Fruit fly (Drosophila melanogaster) whole organism, wandering third instar larva: Measurements from ENCODE around the gene NaPi-III.

Experiments
- Abd-B ChIP-seq: fragments of >200 bp; optimal IDR thresholded peaks from 2 replicates; lab custom pipeline; 2017; ENCODE audit warnings: missing biosample characterization, missing genetic modification characterization
- CG9705 ChIP-seq: fragments of 200-800 bp; sonication (Bioruptor generic); optimal IDR thresholded peaks from 2 replicates; lab custom pipeline; 2018; ENCODE audit warnings: missing biosample characterization, mild to moderate bottlenecking, missing genetic modification characterization
- Dif ChIP-seq: fragments of 200-275, 200-300 bp; sonication (Bioruptor generic); optimal IDR thresholded peaks from 2 replicates; lab custom pipeline; 2018; ENCODE audit warnings: missing biosample characterization, missing genetic modification characterization; ENCODE audit not compliant: partially characterized antibody
- Hnf4 ChIP-seq: fragments of 200-800 bp; sonication (Bioruptor generic); optimal IDR thresholded peaks from 2 replicates; lab custom pipeline; 2016; ENCODE audit warnings: missing biosample characterization, mild to moderate bottlenecking, missing genetic modification characterization
- OdsH ChIP-seq: fragments of 200-800 bp; sonication (Bioruptor generic); optimal IDR thresholded peaks from 2 replicates; lab custom pipeline; 2016; ENCODE audit warnings: missing biosample characterization, mild to moderate bottlenecking, missing genetic modification characterization
- dl ChIP-seq, 2 experiments: fragments of 175-275, 200-275 bp in 1 of 2; fragments of 200-275 bp in 1 of 2; sonication (Bioruptor generic); optimal IDR thresholded peaks; lab custom pipeline; 2018; ENCODE audit warnings: mild to moderate bottlenecking in 2 of 2, missing biosample characterization in 2 of 2, missing genetic modification characterization in 2 of 2, moderate library complexity in 2 of 2; ENCODE audit not compliant: partially characterized antibody in 2 of 2, insufficient read depth in 1 of 2
- dmrt93B ChIP-seq: fragments of 200-800 bp; sonication (Bioruptor generic); optimal IDR thresholded peaks from 2 replicates; lab custom pipeline; 2018; ENCODE audit warnings: missing biosample characterization, mild to moderate bottlenecking, missing genetic modification characterization
- fru ChIP-seq: fragments of 200-800 bp; sonication (Bioruptor generic); optimal IDR thresholded peaks from 3 replicates; lab custom pipeline; 2016; ENCODE audit warnings: missing biosample characterization, mild to moderate bottlenecking, missing genetic modification characterization
- lola ChIP-seq: fragments of >200 bp; optimal IDR thresholded peaks from 2 replicates; lab custom pipeline; 2017; ENCODE audit warnings: missing biosample characterization, missing genetic modification characterization
- psq ChIP-seq: fragments of 200-800 bp; sonication (Bioruptor generic); optimal IDR thresholded peaks from 3 replicates; lab custom pipeline; 2017; ENCODE audit warnings: missing biosample characterization, mild to moderate bottlenecking, missing genetic modification characterization, moderate library complexity
- usp ChIP-seq: fragments of >200 bp; optimal IDR thresholded peaks from 2 replicates; lab custom pipeline; 2017; ENCODE audit warnings: missing biosample characterization, missing genetic modification characterization
- woc ChIP-seq: sonication (Bioruptor generic); optimal IDR thresholded peaks from 2 replicates; lab custom pipeline; 2016; ENCODE audit warnings: missing biosample characterization, mild to moderate bottlenecking, missing genetic modification characterization

DNA sequence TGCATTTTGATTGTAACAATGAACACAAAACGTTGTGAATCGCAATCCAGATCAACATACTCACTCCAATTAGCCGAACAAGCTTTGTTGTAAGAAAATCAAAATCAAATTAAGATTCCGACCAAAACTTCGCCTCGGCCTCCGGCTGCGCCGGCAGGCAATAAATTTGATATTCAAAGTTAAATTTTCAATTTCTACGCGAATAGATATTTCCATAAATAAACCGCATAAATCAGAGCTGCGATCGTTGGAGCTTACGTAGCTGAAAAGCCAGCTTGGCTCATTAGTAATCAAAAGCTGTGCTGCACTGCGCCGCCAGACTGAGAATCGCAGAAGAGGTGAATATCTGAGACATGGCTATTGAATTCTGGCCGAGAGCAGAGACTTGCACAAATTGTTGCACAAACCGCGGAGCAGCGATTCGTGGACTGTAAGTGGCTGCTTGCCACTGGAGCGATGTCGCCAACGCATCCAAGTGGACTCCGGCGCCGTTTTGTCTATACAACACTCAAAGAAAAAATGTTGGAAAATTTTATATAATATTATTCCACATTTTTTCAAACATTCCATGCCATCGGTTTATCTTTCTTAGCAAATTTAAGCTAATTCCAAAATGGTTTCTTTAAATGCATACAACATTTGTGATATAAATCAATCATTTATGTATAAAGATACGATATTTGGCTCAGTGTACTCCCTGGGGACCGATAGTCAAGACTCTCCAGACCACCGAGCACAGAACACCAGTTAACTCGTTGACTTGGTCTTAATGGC is 25.5 kb downstream of the NaPi-III start:
- TF ChIP-seq CG9705: no peak
- no peak for TF ChIP-seq woc (GFP tag; lab: Kevin White, UChicago)
- TF ChIP-seq usp (GFP tag; lab: Kevin White, UChicago): no peak
- no peak for TF ChIP-seq dmrt93B
- no peak for TF ChIP-seq Hnf4
- TF ChIP-seq fru (GFP tag; lab: Kevin White, UChicago): no peak
- no peak for TF ChIP-seq Abd-B (GFP tag; lab: Kevin White, UChicago)
- TF ChIP-seq lola (GFP tag; lab: Kevin White, UChicago): no peak
- no peak for TF ChIP-seq dl (GFP tag; optimal IDR thresholded peaks at IDR 0.05; lab: Kevin White, UChicago; ENCODE audit: insufficient read depth in 1 of 2, partially characterized antibody in 2 of 2)
- TF ChIP-seq Dif (GFP tag; lab: Kevin White, UChicago): no peak
- TF ChIP-seq OdsH (GFP tag; lab: Kevin White, UChicago): no peak
- TF ChIP-seq psq (GFP tag; lab: Kevin White, UChicago): no peak
